Worm (Caenorhabditis elegans) whole organism, late embryonic: Measurements from ENCODE around the gene srw-54.

ENCODE experiments used
- C08G9.2 ChIP-seq: sonication (generic microtip); optimal IDR thresholded peaks from 2 replicates; lab custom pipeline; 2016; ENCODE audit warnings: mild to moderate bottlenecking, missing genetic modification characterization, moderate library complexity, missing compliant biosample characterization
- C38D4.7 ChIP-seq: fragments of 200-800 bp; sonication (Bioruptor generic); optimal IDR thresholded peaks from 2 replicates; lab custom pipeline; 2018; ENCODE audit warnings: mild to moderate bottlenecking, missing genetic modification characterization, moderate library complexity, missing compliant biosample characterization
- ahr-1 ChIP-seq: sonication (generic microtip); optimal IDR thresholded peaks from 2 replicates; lab custom pipeline; 2016; ENCODE audit warnings: missing genetic modification characterization, missing compliant biosample characterization
- ceh-14 ChIP-seq: sonication (generic microtip); optimal IDR thresholded peaks from 2 replicates; lab custom pipeline; 2016; ENCODE audit warnings: missing genotype, missing genetic modification characterization, missing compliant biosample characterization
- ceh-19 ChIP-seq: fragments of 200-800 bp; sonication (Bioruptor generic); optimal IDR thresholded peaks from 2 replicates; lab custom pipeline; 2018; ENCODE audit warnings: mild to moderate bottlenecking, missing genetic modification characterization, missing compliant biosample characterization
- ceh-24 ChIP-seq: sonication (generic microtip); optimal IDR thresholded peaks from 2 replicates; lab custom pipeline; 2016; ENCODE audit warnings: mild to moderate bottlenecking, missing genetic modification characterization, missing compliant biosample characterization
- ceh-34 ChIP-seq: sonication (generic microtip); optimal IDR thresholded peaks from 2 replicates; lab custom pipeline; 2016; ENCODE audit warnings: mild to moderate bottlenecking, missing genetic modification characterization, missing compliant biosample characterization
- ceh-45 ChIP-seq: fragments of 200-800 bp; sonication (Bioruptor generic); IDR thresholded peaks from 2 replicates; pipeline ENCODE4 v1.3.6; 2022; ENCODE audit warnings: missing genetic modification reagents, missing genetic modification characterization, missing compliant biosample characterization
- ceh-48 ChIP-seq: sonication (generic microtip); optimal IDR thresholded peaks from 2 replicates; lab custom pipeline; 2016; ENCODE audit warnings: missing genetic modification characterization, inconsistent platforms, missing compliant biosample characterization
- ceh-6 ChIP-seq: fragments of 200-800 bp; sonication (Bioruptor generic); optimal IDR thresholded peaks from 2 replicates; lab custom pipeline; 2018; ENCODE audit warnings: mild to moderate bottlenecking, missing genetic modification characterization, missing compliant biosample characterization
- dmd-4 ChIP-seq: sonication (generic microtip); optimal IDR thresholded peaks from 2 replicates; lab custom pipeline; 2016; ENCODE audit warnings: borderline replicate concordance, missing genetic modification characterization, missing compliant biosample characterization
- dve-1 ChIP-seq: sonication (generic microtip); optimal IDR thresholded peaks from 2 replicates; lab custom pipeline; 2017; ENCODE audit warnings: antibody characterized with exemption, mild to moderate bottlenecking, missing genetic modification characterization, missing compliant biosample characterization
- elt-4 ChIP-seq: sonication (generic microtip); optimal IDR thresholded peaks from 2 replicates; lab custom pipeline; 2016; ENCODE audit warnings: missing genetic modification characterization, missing compliant biosample characterization
- fax-1 ChIP-seq: sonication (generic microtip); optimal IDR thresholded peaks from 2 replicates; lab custom pipeline; 2016; ENCODE audit warnings: missing genotype, missing genetic modification characterization, missing compliant biosample characterization
- fkh-10 ChIP-seq: fragments of 150-350 bp; optimal IDR thresholded peaks from 2 replicates; lab custom pipeline; 2014; ENCODE audit warnings: missing biosample characterization, missing genetic modification reagents, missing genetic modification characterization
- hlh-6 ChIP-seq: sonication (generic microtip); optimal IDR thresholded peaks from 2 replicates; lab custom pipeline; 2016; ENCODE audit warnings: missing genotype, missing genetic modification characterization, missing compliant biosample characterization
- hlh-8 ChIP-seq: sonication (generic microtip); optimal IDR thresholded peaks from 2 replicates; lab custom pipeline; 2016; ENCODE audit warnings: missing genotype, missing genetic modification characterization, missing compliant biosample characterization
- lim-6 ChIP-seq: sonication (generic microtip); optimal IDR thresholded peaks from 2 replicates; lab custom pipeline; 2016; ENCODE audit warnings: missing genetic modification characterization, missing compliant biosample characterization
- lin-11 ChIP-seq: fragments of 200-800 bp; sonication (Bioruptor generic); optimal IDR thresholded peaks from 2 replicates; lab custom pipeline; 2018; ENCODE audit warnings: mild to moderate bottlenecking, missing genetic modification characterization, missing compliant biosample characterization
- madf-2 ChIP-seq: sonication (generic microtip); optimal IDR thresholded peaks from 2 replicates; lab custom pipeline; 2017; ENCODE audit warnings: missing genetic modification characterization, missing compliant biosample characterization
- odd-2 ChIP-seq: sonication (generic microtip); optimal IDR thresholded peaks from 2 replicates; lab custom pipeline; 2017; ENCODE audit warnings: antibody characterized with exemption, mild to moderate bottlenecking, missing genetic modification characterization, missing compliant biosample characterization
- pag-3 ChIP-seq: sonication (generic microtip); optimal IDR thresholded peaks from 2 replicates; lab custom pipeline; 2016; ENCODE audit warnings: missing compliant biosample characterization, missing genetic modification characterization, borderline replicate concordance
- pat-9 ChIP-seq: fragments of 200-800 bp; sonication (Bioruptor generic); optimal IDR thresholded peaks from 2 replicates; lab custom pipeline; 2018; ENCODE audit warnings: mild to moderate bottlenecking, missing genetic modification characterization, moderate library complexity, missing compliant biosample characterization
- pha-4 ChIP-seq: fragments of 150-350 bp; optimal IDR thresholded peaks from 2 replicates; lab custom pipeline; 2018; ENCODE audit warnings: missing biosample characterization, missing genetic modification reagents, missing genetic modification characterization
- pqm-1 ChIP-seq: sonication (generic microtip); optimal IDR thresholded peaks from 2 replicates; lab custom pipeline; 2016; ENCODE audit warnings: missing genetic modification characterization, missing compliant biosample characterization
- rnt-1 ChIP-seq: sonication (generic microtip); optimal IDR thresholded peaks from 2 replicates; lab custom pipeline; 2016; ENCODE audit warnings: missing genetic modification characterization, missing compliant biosample characterization
- sdc-2 ChIP-seq: sonication (generic microtip); optimal IDR thresholded peaks from 2 replicates; lab custom pipeline; 2016; ENCODE audit warnings: missing genotype, missing genetic modification characterization, missing compliant biosample characterization
- sox-2 ChIP-seq: fragments of 200-800 bp; sonication (Bioruptor generic); IDR thresholded peaks from 2 replicates; pipeline ENCODE4 v1.3.6; 2022; ENCODE audit warnings: missing genetic modification reagents, missing genetic modification characterization, missing compliant biosample characterization
- syd-9 ChIP-seq: sonication (generic microtip); optimal IDR thresholded peaks from 2 replicates; lab custom pipeline; 2016; ENCODE audit warnings: mild to moderate bottlenecking, missing genetic modification characterization, moderate library complexity, missing compliant biosample characterization
- tbx-2 ChIP-seq: sonication (generic microtip); optimal IDR thresholded peaks from 2 replicates; lab custom pipeline; 2016; ENCODE audit warnings: missing genetic modification characterization, missing compliant biosample characterization
- tbx-7 ChIP-seq: sonication (generic microtip); optimal IDR thresholded peaks from 2 replicates; lab custom pipeline; 2016; ENCODE audit warnings: missing genotype, missing genetic modification characterization, missing compliant biosample characterization
- ttx-3 ChIP-seq: sonication (generic microtip); optimal IDR thresholded peaks from 2 replicates; lab custom pipeline; 2016; ENCODE audit warnings: missing genetic modification reagents, missing genetic modification characterization, missing compliant biosample characterization
- unc-3 ChIP-seq, 2 experiments: fragments of 200-800 bp in 1 of 2; sonication (Bioruptor generic) in 1 of 2; sonication (generic microtip) in 1 of 2; conservative IDR thresholded peaks in 1 of 2; optimal IDR thresholded peaks in 1 of 2; 2 replicates each; pipeline versions ENCODE4 v1.3.6 to Lab custom; 2016 to 2022; ENCODE audit warnings: missing compliant biosample characterization in 2 of 2, missing genetic modification characterization in 2 of 2, missing genetic modification reagents in 1 of 2
- unc-86 ChIP-seq: sonication (generic microtip); optimal IDR thresholded peaks from 2 replicates; lab custom pipeline; 2016; ENCODE audit warnings: missing genetic modification characterization, missing compliant biosample characterization

Gene srw-54

DNA sequence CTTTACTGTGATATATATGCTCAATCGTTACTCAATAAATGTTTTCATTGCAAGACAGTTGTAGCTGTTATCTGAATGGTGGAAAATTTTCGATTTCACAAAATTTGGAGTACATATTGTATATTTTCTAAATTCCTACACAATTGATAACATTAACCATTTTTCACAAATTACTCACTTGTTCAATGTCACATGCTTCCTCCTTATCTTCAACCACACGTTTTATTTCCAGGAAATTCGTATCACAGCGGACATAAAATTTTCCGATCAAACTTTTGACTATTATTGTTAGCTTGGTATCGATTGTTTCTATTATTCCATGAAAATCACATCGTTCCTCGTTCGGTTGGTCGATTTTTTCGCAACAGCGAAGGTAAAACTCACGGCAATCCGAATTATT is 2.7 kb upstream of the srw-54 start:
- TF ChIP-seq lim-6 (tag; lab: Kevin White, UChicago) (no peak), hlh-6 (tag; lab: Kevin White, UChicago) (no peak), lin-11 (tag; lab: Kevin White, UChicago) (no peak), C38D4.7 (no peak), fkh-10 (no peak)

DNA sequence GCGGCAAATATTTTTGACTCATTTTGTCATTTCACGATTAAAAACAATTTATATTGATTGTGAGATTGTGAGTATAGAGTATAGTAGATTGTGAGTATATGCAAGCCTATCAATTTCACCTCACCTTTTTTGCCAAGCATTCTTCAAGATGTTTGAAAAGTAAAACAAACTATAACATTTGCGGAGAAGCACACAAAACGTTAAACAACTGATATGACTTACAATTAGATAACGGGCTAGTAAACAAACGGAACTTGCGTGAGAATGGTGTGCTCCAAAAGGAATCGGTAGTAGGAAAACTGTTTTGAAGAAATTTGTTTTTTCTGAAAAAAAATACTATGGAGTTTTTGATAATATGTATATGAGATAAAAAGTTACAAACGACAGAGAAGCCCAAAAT is 1.0 kb upstream of the srw-54 start:
- no peak for TF ChIP-seq ahr-1 (tag; lab: Kevin White, UChicago)
- TF ChIP-seq madf-2 (tag; lab: Kevin White, UChicago) = no peak
- TF ChIP-seq ceh-14 (tag; lab: Kevin White, UChicago) = no peak
- no peak for TF ChIP-seq lim-6 (tag; lab: Kevin White, UChicago)
- no peak for TF ChIP-seq pqm-1 (tag; lab: Kevin White, UChicago)
- TF ChIP-seq unc-3 (GFP tag; conservative IDR thresholded peaks at IDR 0.05; lab: Robert Waterston, UW) = no peak
- TF ChIP-seq unc-3 (tag; optimal IDR thresholded peaks at IDR 0.05; lab: Kevin White, UChicago) = no peak
- no peak for TF ChIP-seq ttx-3 (tag; lab: Kevin White, UChicago)
- TF ChIP-seq dmd-4 (tag; lab: Kevin White, UChicago) = no peak
- TF ChIP-seq tbx-7 (tag; lab: Kevin White, UChicago) = no peak
- TF ChIP-seq C38D4.7 = no peak
- TF ChIP-seq ceh-19 (GFP tag; lab: Kevin White, UChicago) = no peak
- TF ChIP-seq odd-2 (tag; lab: Kevin White, UChicago) = no peak
- TF ChIP-seq pat-9 = no peak

ce11 chrV:16617462-16617861 is 6.3 kb downstream of the srw-54 start, which contains the start of gene Y70C5A.4:
Gene Y70C5A.4 (plus strand): TSS chrV:16617762.
- TF ChIP-seq ceh-34 (no peak), ceh-48 (tag; lab: Kevin White, UChicago) (no peak), unc-86 (tag; lab: Kevin White, UChicago) (no peak), pqm-1 (tag; lab: Kevin White, UChicago) (no peak), ceh-24 (tag; lab: Kevin White, UChicago) (no peak), dve-1 (tag; lab: Kevin White, UChicago) (no peak), hlh-8 (no peak), fax-1 (tag; lab: Kevin White, UChicago) (no peak), elt-4 (tag; lab: Kevin White, UChicago) (no peak), ceh-45 (no peak), C08G9.2 (tag; lab: Kevin White, UChicago) (no peak), pag-3 (tag; lab: Kevin White, UChicago) (no peak)

ce11 chrV:16620874-16621273 is 9.7 kb downstream of the srw-54 start, which contains the start of gene Y70C5A.3:
Gene Y70C5A.3 (minus strand): TSS chrV:16620923.
- TF ChIP-seq sdc-2 (tag; lab: Kevin White, UChicago) (no peak), pha-4 (tag; lab: Kevin White, UChicago) (no peak), sox-2 (GFP tag; lab: Robert Waterston, UW) (no peak), ttx-3 (tag; lab: Kevin White, UChicago) (no peak), tbx-7 (tag; lab: Kevin White, UChicago) (no peak), hlh-6 (tag; lab: Kevin White, UChicago) (no peak), pag-3 (tag; lab: Kevin White, UChicago) (no peak), ceh-6 (no peak), elt-4 (tag; lab: Kevin White, UChicago) (no peak), C08G9.2 (tag; lab: Kevin White, UChicago) (no peak), madf-2 (tag; lab: Kevin White, UChicago) (no peak), dve-1 (tag; lab: Kevin White, UChicago) (no peak), tbx-2 (tag; lab: Kevin White, UChicago) (no peak), rnt-1 (tag; lab: Kevin White, UChicago) (no peak), syd-9 (tag; lab: Kevin White, UChicago) (no peak), odd-2 (tag; lab: Kevin White, UChicago) (no peak), ceh-48 (tag; lab: Kevin White, UChicago) (no peak)
